Worm (Caenorhabditis elegans) whole organism, L1 larva: ENCODE results near the gene ZK154.6.

Source experiments
- C16A3.4 ChIP-seq: fragments of 150-350 bp; optimal IDR thresholded peaks from 2 replicates; lab custom pipeline; 2014; ENCODE audit warnings: missing biosample characterization, missing genetic modification characterization
- C34B4.2 ChIP-seq: sonication (generic microtip); optimal IDR thresholded peaks from 2 replicates; lab custom pipeline; 2017; ENCODE audit warnings: mild to moderate bottlenecking, missing genetic modification characterization, missing compliant biosample characterization
- F16B12.6 ChIP-seq: fragments of 150-350 bp; optimal IDR thresholded peaks from 2 replicates; lab custom pipeline; 2014; ENCODE audit warnings: missing biosample characterization, missing genetic modification characterization
- alr-1 ChIP-seq: fragments of 200-800 bp; sonication (Bioruptor generic); optimal IDR thresholded peaks from 2 replicates; lab custom pipeline; 2018; ENCODE audit warnings: borderline replicate concordance, mild to moderate bottlenecking, missing genetic modification characterization, missing compliant biosample characterization
- aly-2 ChIP-seq: fragments of 150-350 bp; optimal IDR thresholded peaks from 2 replicates; lab custom pipeline; 2014; ENCODE audit warnings: missing biosample characterization, missing genetic modification characterization
- blmp-1 ChIP-seq: fragments of 150-350 bp; optimal IDR thresholded peaks from 2 replicates; lab custom pipeline; 2014; ENCODE audit warnings: missing biosample characterization, missing genetic modification characterization
- ceh-63 ChIP-seq: fragments of 200-800 bp; sonication (Bioruptor generic); optimal IDR thresholded peaks from 2 replicates; lab custom pipeline; 2018; ENCODE audit warnings: mild to moderate bottlenecking, missing genetic modification characterization, missing compliant biosample characterization
- ceh-82 ChIP-seq, 3 experiments: fragments of 150-350 bp in 1 of 3; sonication (generic microtip) in 2 of 3; optimal IDR thresholded peaks; 2 replicates each; lab custom pipeline; 2014 to 2017; ENCODE audit warnings: missing biosample characterization in 3 of 3, missing genetic modification characterization in 3 of 3
- ceh-90 ChIP-seq: sonication (generic microtip); optimal IDR thresholded peaks from 2 replicates; lab custom pipeline; 2016; ENCODE audit warnings: missing genetic modification characterization, missing compliant biosample characterization
- ces-1 ChIP-seq: fragments of 150-350 bp; optimal IDR thresholded peaks from 2 replicates; lab custom pipeline; 2014; ENCODE audit warnings: missing biosample characterization, missing genetic modification reagents, missing genetic modification characterization
- dpl-1 ChIP-seq, 3 experiments: fragments of 150-350 bp in 2 of 3; sonication (generic microtip) in 1 of 3; optimal IDR thresholded peaks; 2 replicates each; lab custom pipeline; 2014 to 2017; ENCODE audit warnings: missing biosample characterization in 3 of 3, missing genetic modification characterization in 3 of 3, missing genetic modification reagents in 3 of 3
- dsc-1 ChIP-seq: sonication (generic microtip); optimal IDR thresholded peaks from 2 replicates; lab custom pipeline; 2016; ENCODE audit warnings: mild to moderate bottlenecking, missing genetic modification characterization, missing compliant biosample characterization
- egl-13 ChIP-seq: sonication (generic microtip); optimal IDR thresholded peaks from 2 replicates; lab custom pipeline; 2016; ENCODE audit warnings: missing genotype, missing genetic modification reagents, missing genetic modification characterization, missing compliant biosample characterization
- elt-2 ChIP-seq: sonication (generic microtip); optimal IDR thresholded peaks from 2 replicates; lab custom pipeline; 2016; ENCODE audit warnings: missing genetic modification characterization, mild to moderate bottlenecking, inconsistent platforms, missing compliant biosample characterization, missing genetic modification reagents
- fkh-10 ChIP-seq: sonication (generic microtip); optimal IDR thresholded peaks from 2 replicates; lab custom pipeline; 2017; ENCODE audit warnings: missing biosample characterization, missing genetic modification reagents, missing genetic modification characterization
- fkh-4 ChIP-seq: sonication (generic microtip); optimal IDR thresholded peaks from 2 replicates; lab custom pipeline; 2016; ENCODE audit warnings: missing compliant biosample characterization, missing genetic modification characterization, borderline replicate concordance
- fkh-8 ChIP-seq: sonication (generic microtip); optimal IDR thresholded peaks from 2 replicates; lab custom pipeline; 2016; ENCODE audit warnings: mild to moderate bottlenecking, missing genetic modification characterization, missing compliant biosample characterization
- hlh-17 ChIP-seq: fragments of 200-800 bp; sonication (Bioruptor generic); optimal IDR thresholded peaks from 2 replicates; lab custom pipeline; 2018; ENCODE audit warnings: missing genetic modification characterization, mild to moderate bottlenecking, missing compliant biosample characterization, moderate library complexity, borderline replicate concordance
- hpl-2 ChIP-seq: fragments of 150-350 bp; optimal IDR thresholded peaks from 2 replicates; lab custom pipeline; 2014; ENCODE audit warnings: missing biosample characterization, missing genetic modification reagents, missing genetic modification characterization
- irx-1 ChIP-seq: sonication (generic microtip); optimal IDR thresholded peaks from 2 replicates; lab custom pipeline; 2016; ENCODE audit warnings: missing genetic modification characterization, missing compliant biosample characterization
- jun-1 ChIP-seq: fragments of 150-350 bp; optimal IDR thresholded peaks from 2 replicates; lab custom pipeline; 2014; ENCODE audit warnings: missing biosample characterization, missing genetic modification reagents, missing genetic modification characterization
- lin-15B ChIP-seq: fragments of 150-350 bp; sonication (generic microtip); optimal IDR thresholded peaks from 3 replicates; lab custom pipeline; 2014; ENCODE audit warnings: missing biosample characterization, missing genetic modification characterization
- lin-35 ChIP-seq, 2 experiments: fragments of 150-350 bp; optimal IDR thresholded peaks; 2 replicates each; lab custom pipeline; 2014; ENCODE audit warnings: missing biosample characterization in 2 of 2, missing genetic modification characterization in 2 of 2, missing genetic modification reagents in 2 of 2
- lsy-2 ChIP-seq, 2 experiments: fragments of 150-350 bp; optimal IDR thresholded peaks; 2 replicates each; lab custom pipeline; 2014; ENCODE audit warnings: missing biosample characterization in 2 of 2, missing genetic modification characterization in 2 of 2
- mef-2 ChIP-seq: fragments of 150-350 bp; optimal IDR thresholded peaks from 2 replicates; lab custom pipeline; 2014; ENCODE audit warnings: missing biosample characterization, missing genetic modification characterization
- mep-1 ChIP-seq: fragments of 150-350 bp; optimal IDR thresholded peaks from 2 replicates; lab custom pipeline; 2014; ENCODE audit warnings: missing biosample characterization, missing genetic modification characterization
- nhr-11 ChIP-seq: fragments of 150-350 bp; optimal IDR thresholded peaks from 2 replicates; lab custom pipeline; 2014; ENCODE audit warnings: missing biosample characterization, missing genetic modification characterization
- nhr-12 ChIP-seq: sonication (generic microtip); optimal IDR thresholded peaks from 2 replicates; lab custom pipeline; 2017; ENCODE audit warnings: missing biosample characterization, missing genetic modification characterization
- nhr-19 ChIP-seq: fragments of 200-800 bp; sonication (Bioruptor generic); conservative IDR thresholded peaks from 2 replicates; pipeline ENCODE4 v1.3.6; 2022; ENCODE audit warnings: missing genetic modification characterization, missing compliant biosample characterization
- nhr-20 ChIP-seq: sonication (generic microtip); optimal IDR thresholded peaks from 2 replicates; lab custom pipeline; 2016; ENCODE audit warnings: mild to moderate bottlenecking, missing genetic modification characterization, missing compliant biosample characterization
- nhr-47 ChIP-seq: sonication (generic microtip); optimal IDR thresholded peaks from 2 replicates; lab custom pipeline; 2016; ENCODE audit warnings: mild to moderate bottlenecking, missing genetic modification characterization, moderate library complexity, missing compliant biosample characterization
- nhr-71 ChIP-seq: sonication (generic microtip); optimal IDR thresholded peaks from 2 replicates; lab custom pipeline; 2016; ENCODE audit warnings: mild to moderate bottlenecking, missing genetic modification characterization, moderate library complexity, missing compliant biosample characterization
- nhr-76 ChIP-seq: sonication (generic microtip); optimal IDR thresholded peaks from 2 replicates; lab custom pipeline; 2017; ENCODE audit warnings: missing biosample characterization, missing genetic modification characterization
- nhr-84 ChIP-seq: sonication (generic microtip); optimal IDR thresholded peaks from 2 replicates; lab custom pipeline; 2017; ENCODE audit warnings: missing biosample characterization, missing genetic modification characterization
- nhr-85 ChIP-seq: sonication (generic microtip); peaks from one replicate; lab custom pipeline; 2016; ENCODE audit warnings: missing genetic modification characterization, inconsistent platforms, missing compliant biosample characterization
- nhr-90 ChIP-seq: sonication (generic microtip); optimal IDR thresholded peaks from 2 replicates; lab custom pipeline; 2016; ENCODE audit warnings: mild to moderate bottlenecking, missing genetic modification characterization, missing compliant biosample characterization; ENCODE audit not compliant: poor library complexity
- pax-3 ChIP-seq: fragments of 200-800 bp; sonication (Bioruptor generic); optimal IDR thresholded peaks from 2 replicates; lab custom pipeline; 2018; ENCODE audit warnings: mild to moderate bottlenecking, missing genetic modification characterization, moderate library complexity, missing compliant biosample characterization
- rnt-1 ChIP-seq: sonication (generic microtip); optimal IDR thresholded peaks from 2 replicates; lab custom pipeline; 2016; ENCODE audit warnings: mild to moderate bottlenecking, missing genetic modification characterization, moderate library complexity, missing compliant biosample characterization
- skn-1 ChIP-seq: fragments of 150-350 bp; optimal IDR thresholded peaks from 2 replicates; lab custom pipeline; 2014; ENCODE audit warnings: missing biosample characterization, missing genetic modification characterization
- snpc-4 ChIP-seq: fragments of 150-350 bp; optimal IDR thresholded peaks from 2 replicates; lab custom pipeline; 2014; ENCODE audit warnings: missing biosample characterization, missing genetic modification characterization
- snu-23 ChIP-seq: sonication (generic microtip); optimal IDR thresholded peaks from 2 replicates; lab custom pipeline; 2016; ENCODE audit warnings: missing genetic modification characterization, missing compliant biosample characterization
- sptf-1 ChIP-seq: fragments of 150-350 bp; optimal IDR thresholded peaks from 2 replicates; lab custom pipeline; 2014; ENCODE audit warnings: missing biosample characterization, missing genetic modification characterization
- sup-37 ChIP-seq: fragments of 200-800 bp; sonication (Bioruptor generic); optimal IDR thresholded peaks from 2 replicates; lab custom pipeline; 2018; ENCODE audit warnings: mild to moderate bottlenecking, missing genetic modification characterization, missing compliant biosample characterization
- tbx-2 ChIP-seq: sonication (generic microtip); optimal IDR thresholded peaks from 2 replicates; lab custom pipeline; 2016; ENCODE audit warnings: missing genetic modification characterization, missing compliant biosample characterization
- unc-98 ChIP-seq: fragments of 200-800 bp; sonication (Bioruptor generic); IDR thresholded peaks from 2 replicates; pipeline ENCODE4 v1.3.6; 2022; ENCODE audit warnings: missing genetic modification characterization, missing compliant biosample characterization
- vab-15 ChIP-seq: sonication (generic microtip); optimal IDR thresholded peaks from 2 replicates; lab custom pipeline; 2017; ENCODE audit warnings: missing genotype, mild to moderate bottlenecking, missing genetic modification characterization, missing compliant biosample characterization
- xbp-1 ChIP-seq: sonication (generic microtip); optimal IDR thresholded peaks from 2 replicates; lab custom pipeline; 2016; ENCODE audit warnings: missing genetic modification characterization, missing compliant biosample characterization
- zag-1 ChIP-seq: fragments of 150-350 bp; optimal IDR thresholded peaks from 2 replicates; lab custom pipeline; 2014; ENCODE audit warnings: missing biosample characterization, missing genetic modification characterization
- ztf-4 ChIP-seq: fragments of 150-350 bp; optimal IDR thresholded peaks from 2 replicates; lab custom pipeline; 2014; ENCODE audit warnings: missing biosample characterization, missing genetic modification characterization

ZK154.6 gene

ce11 chrX:7823108-7823704 lies 29.8 kb upstream of the ZK154.6 start, which contains the start of gene eef-1A.2 (continued):
- TF ChIP-seq lin-15B (tag; lab: Kevin White, UChicago) (peak; percentile 78), irx-1 (tag; lab: Kevin White, UChicago) (peak; percentile 86), ceh-82 (tag; optimal IDR thresholded peaks at IDR 0.05; lab: Kevin White, UChicago) (peak; percentile 89 to 97 (median 96)), hpl-2 (GFP tag; lab: Kevin White, UChicago) (peak; percentile 88), fkh-8 (tag; lab: Kevin White, UChicago) (peak; percentile 99), fkh-10 (GFP tag; lab: Kevin White, UChicago) (peak; percentile 98), tbx-2 (peak; percentile 95), vab-15 (tag; lab: Kevin White, UChicago) (peak; percentile 53), nhr-90 (peak; percentile 93), alr-1 (no peak), lin-35 (GFP tag; optimal IDR thresholded peaks at IDR 0.05; lab: Kevin White, UChicago) (peak; percentile 82 to 92), sptf-1 (no peak), blmp-1 (tag; lab: Kevin White, UChicago) (peak; percentile 55), nhr-85 (tag; lab: Kevin White, UChicago) (peak; percentile 98), hlh-17 (GFP tag; lab: Kevin White, UChicago) (no peak), nhr-76 (tag; lab: Kevin White, UChicago) (no peak), nhr-71 (tag; lab: Kevin White, UChicago) (peak; percentile 98), sup-37 (GFP tag; lab: Kevin White, UChicago) (peak; percentile 76), snpc-4 (peak; percentile 75), dsc-1 (peak; percentile 97), aly-2 (tag; lab: Kevin White, UChicago) (peak; percentile 76), dpl-1 (GFP tag; optimal IDR thresholded peaks at IDR 0.05; lab: Kevin White, UChicago) (peak; percentile 69 to 81 (median 71)), unc-98 (GFP tag; lab: Robert Waterston, UW) (peak; percentile 61; the same call in 1 of the 2 replicates), jun-1 (tag; lab: Kevin White, UChicago) (peak; percentile 97), skn-1 (tag; lab: Kevin White, UChicago) (peak; percentile 98), rnt-1 (tag; lab: Kevin White, UChicago) (peak; percentile 97), nhr-19 (GFP tag; lab: Robert Waterston, UW) (peak; percentile 94), egl-13 (tag; lab: Kevin White, UChicago) (peak; percentile 92), lsy-2 (tag; optimal IDR thresholded peaks at IDR 0.05; lab: Kevin White, UChicago) (peak; percentile 89 to 96), elt-2 (peak; percentile 86), nhr-11 (tag; lab: Kevin White, UChicago) (peak; percentile 74), F16B12.6 (tag; lab: Kevin White, UChicago) (peak; percentile 63), xbp-1 (tag; lab: Kevin White, UChicago) (peak; percentile 95), mep-1 (tag; lab: Kevin White, UChicago) (peak; percentile 96), ztf-4 (tag; lab: Kevin White, UChicago) (peak; percentile 76), mef-2 (tag; lab: Kevin White, UChicago) (peak; percentile 95), nhr-47 (peak; percentile 97), nhr-12 (tag; lab: Kevin White, UChicago) (no peak), C34B4.2 (no peak), ceh-90 (tag; lab: Kevin White, UChicago) (peak; percentile 55), pax-3 (tag; lab: Kevin White, UChicago) (peak; percentile 95), fkh-4 (tag; lab: Kevin White, UChicago) (peak; percentile 29), nhr-20 (tag; lab: Kevin White, UChicago) (peak; percentile 97), zag-1 (tag; lab: Kevin White, UChicago) (peak; percentile 71), C16A3.4 (peak; percentile 89), ces-1 (peak; percentile 44), ceh-63 (GFP tag; lab: Kevin White, UChicago) (no peak), snu-23 (peak; percentile 97), nhr-84 (tag; lab: Kevin White, UChicago) (peak; percentile 81)
